Worm (Caenorhabditis elegans) whole organism, L4/young adult: ENCODE measurements around the gene Y97E10AR.1.

ENCODE experiments used
- W03F9.2 ChIP-seq: fragments of 150-350 bp; optimal IDR thresholded peaks from 2 replicates; lab custom pipeline; 2014; ENCODE audit warnings: missing biosample characterization, missing genetic modification characterization
- dao-5 ChIP-seq: sonication (generic microtip); optimal IDR thresholded peaks from 2 replicates; lab custom pipeline; 2016; ENCODE audit warnings: missing genotype, missing genetic modification characterization, moderate library complexity, missing compliant biosample characterization
- him-1 ChIP-seq: sonication (generic microtip); optimal IDR thresholded peaks from 2 replicates; lab custom pipeline; 2016; ENCODE audit warnings: missing genotype, missing genetic modification reagents, missing genetic modification characterization, missing compliant biosample characterization

ce11 chrV:8012032-8012431 is 10.8 kb downstream of the Y97E10AR.1 start, which contains the start of gene rpb-9:
- TF ChIP-seq W03F9.2 (tag; lab: Kevin White, UChicago) (no peak), dao-5 (no peak), him-1 (tag; lab: Kevin White, UChicago) (no peak)
